Fruit fly (Drosophila melanogaster) whole organism, embryonic: Measurements from ENCODE around the gene Oseg1.

ENCODE experiments used
- Ada2b ChIP-seq: fragments of 200-800 bp; sonication (Bioruptor generic); IDR thresholded peaks from 2 replicates; pipeline ENCODE4 v1.3.6; 2022; ENCODE audit warnings: missing biosample characterization, missing genetic modification characterization
- CG10267 ChIP-seq: fragments of 200-800 bp; sonication (Bioruptor generic); optimal IDR thresholded peaks from 2 replicates; lab custom pipeline; 2018; ENCODE audit warnings: missing biosample characterization, mild to moderate bottlenecking, missing genetic modification characterization, moderate library complexity
- CG10321 ChIP-seq: fragments of 200-800 bp; sonication (Bioruptor generic); IDR thresholded peaks from 2 replicates; pipeline ENCODE4 v1.3.6; 2022; ENCODE audit warnings: missing biosample characterization, missing genetic modification characterization
- CG10654 ChIP-seq: fragments of 200-800 bp; sonication (Bioruptor generic); optimal IDR thresholded peaks from 2 replicates; lab custom pipeline; 2016; ENCODE audit warnings: missing biosample characterization, missing genetic modification characterization
- CG10979 ChIP-seq: fragments of 200-800 bp; sonication (Bioruptor generic); optimal IDR thresholded peaks from 2 replicates; lab custom pipeline; 2018; ENCODE audit warnings: missing biosample characterization, mild to moderate bottlenecking, missing genetic modification characterization, moderate library complexity
- CG11695 ChIP-seq: fragments of 200-800 bp; sonication (Bioruptor generic); IDR thresholded peaks from 3 replicates; pipeline ENCODE4 v1.3.6; 2022; ENCODE audit warnings: missing biosample characterization, missing genetic modification characterization
- CG12659 ChIP-seq: fragments of 200-800 bp; sonication (Bioruptor generic); optimal IDR thresholded peaks from 3 replicates; lab custom pipeline; 2017; ENCODE audit warnings: mild to moderate bottlenecking, missing biosample characterization, missing genetic modification reagents, missing genetic modification characterization
- CG13296 ChIP-seq: fragments of 200-800 bp; sonication (Bioruptor generic); optimal IDR thresholded peaks from 3 replicates; lab custom pipeline; 2018; ENCODE audit warnings: missing biosample characterization, mild to moderate bottlenecking, missing genetic modification characterization
- CG14667 ChIP-seq: fragments of 200-800 bp; sonication (Bioruptor generic); IDR thresholded peaks from 2 replicates; pipeline ENCODE4 v1.3.6; 2022; ENCODE audit warnings: missing biosample characterization, missing genetic modification characterization
- CG15269 ChIP-seq: fragments of 200-800 bp; sonication (Bioruptor generic); optimal IDR thresholded peaks from 2 replicates; lab custom pipeline; 2018; ENCODE audit warnings: missing biosample characterization, mild to moderate bottlenecking, missing genetic modification characterization, moderate library complexity
- CG16815 ChIP-seq: fragments of 200-800 bp; sonication (Bioruptor generic); optimal IDR thresholded peaks from 3 replicates; lab custom pipeline; 2017; ENCODE audit warnings: missing biosample characterization, mild to moderate bottlenecking, missing genetic modification characterization
- CG17186 ChIP-seq: fragments of 200-800 bp; sonication (Bioruptor generic); optimal IDR thresholded peaks from 3 replicates; lab custom pipeline; 2017; ENCODE audit warnings: missing biosample characterization, missing genetic modification reagents, missing genetic modification characterization
- CG17328 ChIP-seq: fragments of 200-800 bp; sonication (Bioruptor generic); IDR thresholded peaks from 2 replicates; pipeline ENCODE4 v1.3.6; 2022; ENCODE audit warnings: missing biosample characterization, missing genetic modification characterization
- CG17361 ChIP-seq: fragments of 200-800 bp; sonication (Bioruptor generic); IDR thresholded peaks from 3 replicates; pipeline ENCODE4 v1.3.6; 2022; ENCODE audit warnings: missing biosample characterization, missing genetic modification characterization
- CG18262 ChIP-seq: fragments of 200-800 bp; optimal IDR thresholded peaks from 3 replicates; lab custom pipeline; 2019; ENCODE audit warnings: missing biosample characterization, mild to moderate bottlenecking, missing genetic modification characterization, moderate library complexity
- CG18599 ChIP-seq: fragments of 200-800 bp; sonication (Bioruptor generic); optimal IDR thresholded peaks from 3 replicates; lab custom pipeline; 2017; ENCODE audit warnings: missing biosample characterization, missing genetic modification characterization, mild to moderate bottlenecking, moderate library complexity, missing genetic modification reagents
- CG2712 ChIP-seq: fragments of 200-800 bp; optimal IDR thresholded peaks from 3 replicates; lab custom pipeline; 2019; ENCODE audit warnings: missing biosample characterization, mild to moderate bottlenecking, missing genetic modification characterization, moderate library complexity
- CG31441 ChIP-seq: fragments of 200-800 bp; sonication (Bioruptor generic); IDR thresholded peaks from 2 replicates; pipeline ENCODE4 v1.3.6; 2022; ENCODE audit warnings: missing biosample characterization, missing genetic modification characterization
- CG34224 ChIP-seq: fragments of 200-800 bp; sonication (Bioruptor generic); IDR thresholded peaks from 3 replicates; pipeline ENCODE4 v1.3.6; 2022; ENCODE audit warnings: missing biosample characterization, missing genetic modification characterization; ENCODE audit not compliant: partially characterized antibody
- CG4328 ChIP-seq: fragments of 200-800 bp; sonication (Bioruptor generic); optimal IDR thresholded peaks from 3 replicates; lab custom pipeline; 2017; ENCODE audit warnings: missing biosample characterization, missing genetic modification reagents, missing genetic modification characterization
- CG4404 ChIP-seq: fragments of 200-800 bp; sonication (Bioruptor generic); IDR thresholded peaks from 2 replicates; pipeline ENCODE4 v1.3.6; 2022; ENCODE audit warnings: missing biosample characterization, missing genetic modification characterization
- CG4617 ChIP-seq: fragments of 200-800 bp; sonication (Bioruptor generic); optimal IDR thresholded peaks from 3 replicates; lab custom pipeline; 2016; ENCODE audit warnings: missing biosample characterization, missing genetic modification characterization, borderline replicate concordance
- CG5245 ChIP-seq: fragments of 200-800 bp; sonication (Bioruptor generic); optimal IDR thresholded peaks from 3 replicates; lab custom pipeline; 2016; ENCODE audit warnings: missing biosample characterization, missing genetic modification characterization
- CG6765 ChIP-seq: fragments of 200-800 bp; sonication (Bioruptor generic); optimal IDR thresholded peaks from 3 replicates; lab custom pipeline; 2017; ENCODE audit warnings: missing biosample characterization, mild to moderate bottlenecking, missing genetic modification characterization
- CG7271 ChIP-seq: fragments of 200-800 bp; sonication (Bioruptor generic); optimal IDR thresholded peaks from 2 replicates; lab custom pipeline; 2018; ENCODE audit warnings: missing biosample characterization, mild to moderate bottlenecking, missing genetic modification characterization, moderate library complexity
- CG7839 ChIP-seq: fragments of 200-800 bp; sonication (Bioruptor generic); optimal IDR thresholded peaks from 3 replicates; lab custom pipeline; 2018; ENCODE audit warnings: missing biosample characterization, mild to moderate bottlenecking, missing genetic modification characterization, moderate library complexity
- CG8765 ChIP-seq: fragments of 200-800 bp; sonication (Bioruptor generic); IDR thresholded peaks from 2 replicates; pipeline ENCODE4 v1.3.6; 2022; ENCODE audit warnings: missing biosample characterization, missing genetic modification characterization
- Dbx ChIP-seq: fragments of 200-800 bp; sonication (Bioruptor generic); IDR thresholded peaks from 3 replicates; pipeline ENCODE4 v1.3.6; 2022; ENCODE audit warnings: missing biosample characterization, missing genetic modification characterization
- HHEX ChIP-seq: fragments of 200-800 bp; sonication (Bioruptor generic); optimal IDR thresholded peaks from 3 replicates; lab custom pipeline; 2017; ENCODE audit warnings: missing biosample characterization, mild to moderate bottlenecking, missing genetic modification characterization, missing genetic modification reagents
- Hr39 ChIP-seq: fragments of >200 bp; optimal IDR thresholded peaks from 2 replicates; lab custom pipeline; 2017
- Meics ChIP-seq: fragments of 200-800 bp; sonication (Bioruptor generic); optimal IDR thresholded peaks from 2 replicates; lab custom pipeline; 2017; ENCODE audit warnings: missing biosample characterization, mild to moderate bottlenecking, missing genetic modification characterization
- Ptx1 ChIP-seq: fragments of 200-800 bp; sonication (Bioruptor generic); IDR thresholded peaks from 2 replicates; pipeline ENCODE4 v1.3.6; 2022; ENCODE audit warnings: missing biosample characterization, missing genetic modification characterization
- al ChIP-seq: fragments of 200-800 bp; sonication (Bioruptor generic); IDR thresholded peaks from 2 replicates; pipeline ENCODE4 v1.3.6; 2022; ENCODE audit warnings: missing biosample characterization, missing genetic modification characterization
- croc ChIP-seq: fragments of 200-800 bp; sonication (Bioruptor generic); conservative IDR thresholded peaks from 3 replicates; pipeline ENCODE4 v1.3.6; 2022; ENCODE audit warnings: missing biosample characterization, missing genetic modification characterization
- cwo ChIP-seq: fragments of 200-800 bp; sonication (Bioruptor generic); optimal IDR thresholded peaks from 3 replicates; lab custom pipeline; 2017; ENCODE audit warnings: missing biosample characterization, missing genetic modification characterization, mild to moderate bottlenecking, moderate library complexity, missing genetic modification reagents
- dysf ChIP-seq: fragments of 200-800 bp; sonication (Bioruptor generic); IDR thresholded peaks from 3 replicates; pipeline ENCODE4 v1.3.6; 2022; ENCODE audit warnings: missing biosample characterization, missing genetic modification characterization
- fd96Cb ChIP-seq: fragments of 200-800 bp; sonication (Bioruptor generic); optimal IDR thresholded peaks from 2 replicates; lab custom pipeline; 2018; ENCODE audit warnings: missing biosample characterization, mild to moderate bottlenecking, missing genetic modification characterization, moderate library complexity
- gce ChIP-seq: fragments of 200-800 bp; sonication (Bioruptor generic); IDR thresholded peaks from 3 replicates; pipeline ENCODE4 v1.3.6; 2022; ENCODE audit warnings: missing biosample characterization, missing genetic modification characterization
- ind ChIP-seq: fragments of 200-800 bp; sonication (Bioruptor generic); optimal IDR thresholded peaks from 3 replicates; lab custom pipeline; 2016; ENCODE audit warnings: missing biosample characterization, missing genetic modification characterization
- lola ChIP-seq, 3 experiments: fragments of >200 bp in 2 of 3; fragments of 200-800 bp in 1 of 3; sonication (Bioruptor generic) in 1 of 3; optimal IDR thresholded peaks; 2 replicates each; lab custom pipeline; 2017 to 2019; ENCODE audit warnings: missing biosample characterization in 3 of 3, missing genetic modification characterization in 3 of 3, mild to moderate bottlenecking in 1 of 3, moderate library complexity in 1 of 3
- nau ChIP-seq: fragments of 200-800 bp; sonication (Bioruptor generic); optimal IDR thresholded peaks from 3 replicates; lab custom pipeline; 2017; ENCODE audit warnings: missing biosample characterization, mild to moderate bottlenecking, missing genetic modification characterization, missing genetic modification reagents
- pfk ChIP-seq: fragments of 200-800 bp; sonication (Bioruptor generic); optimal IDR thresholded peaks from 2 replicates; lab custom pipeline; 2018; ENCODE audit warnings: missing biosample characterization, mild to moderate bottlenecking, missing genetic modification characterization, moderate library complexity
- prd ChIP-seq, 3 experiments: fragments of >200 bp in 2 of 3; fragments of 200-800 bp in 1 of 3; sonication (Bioruptor generic) in 1 of 3; optimal IDR thresholded peaks in 2 of 3; IDR thresholded peaks in 1 of 3; 2 replicates in 2 of 3; 3 replicates in 1 of 3; pipeline versions ENCODE4 v1.3.6 to Lab custom; 2017 to 2022; ENCODE audit warnings: missing biosample characterization in 1 of 3, missing genetic modification characterization in 1 of 3
- schlank ChIP-seq: fragments of 200-800 bp; sonication (Bioruptor generic); optimal IDR thresholded peaks from 2 replicates; lab custom pipeline; 2018; ENCODE audit warnings: missing biosample characterization, mild to moderate bottlenecking, missing genetic modification characterization
- sim ChIP-seq: fragments of 200-800 bp; sonication (Bioruptor generic); IDR thresholded peaks from 2 replicates; pipeline ENCODE4 v1.3.6; 2022; ENCODE audit warnings: missing biosample characterization, missing genetic modification characterization
- so ChIP-seq: fragments of 200-800 bp; sonication (Bioruptor generic); IDR thresholded peaks from 3 replicates; pipeline ENCODE4 v1.3.6; 2022; ENCODE audit warnings: missing biosample characterization, missing genetic modification characterization
- tin ChIP-seq: fragments of 200-800 bp; sonication (Bioruptor generic); optimal IDR thresholded peaks from 3 replicates; lab custom pipeline; 2016; ENCODE audit warnings: missing biosample characterization, missing genetic modification characterization
- zf30C ChIP-seq: fragments of 200-800 bp; sonication (Bioruptor generic); optimal IDR thresholded peaks from 3 replicates; lab custom pipeline; 2018; ENCODE audit warnings: missing biosample characterization, mild to moderate bottlenecking, missing genetic modification characterization
- zfh1 ChIP-seq: fragments of 200-800 bp; sonication (Bioruptor generic); IDR thresholded peaks from 3 replicates; pipeline ENCODE4 v1.3.6; 2022; ENCODE audit warnings: missing biosample characterization, missing genetic modification characterization

Oseg1 gene

dm6 chr3L:8445027-8445426, 32.4 kb upstream of the Oseg1 start (continued):
- peak in 1 of 3 experiments; percentile 13 for TF ChIP-seq lola (GFP tag; optimal IDR thresholded peaks at IDR 0.05; lab: Kevin White, UChicago)
- TF ChIP-seq CG31441 (GFP tag; lab: Robert Waterston, UW): peak; percentile 73
- TF ChIP-seq CG13296: peak; percentile 59
- peak; percentile 42 for TF ChIP-seq ind
- peak; percentile 63 for TF ChIP-seq CG17328 (GFP tag; lab: Robert Waterston, UW)
- peak; percentile 54 for TF ChIP-seq Ptx1 (GFP tag; lab: Robert Waterston, UW)
- TF ChIP-seq fd96Cb (tag; lab: Kevin White, UChicago): peak; percentile 61
- TF ChIP-seq Ada2b (GFP tag; lab: Robert Waterston, UW): 0 out of 2 replicates have a peak, but pooled peaks have one; percentile 28
- TF ChIP-seq CG14667: peak; percentile 32; the same call in 1 of the 2 replicates
- TF ChIP-seq CG11695 (GFP tag; lab: Robert Waterston, UW): peak; percentile 71
- peak; percentile 49 for TF ChIP-seq zf30C
- TF ChIP-seq croc (GFP tag; lab: Robert Waterston, UW): peak; percentile 42; the same call in 2 of the 3 replicates
- 0 out of 3 replicates have a peak, but pooled peaks have one; percentile 41 for TF ChIP-seq gce (GFP tag; lab: Robert Waterston, UW)
- TF ChIP-seq schlank (tag; lab: Kevin White, UChicago): no peak
- peak; percentile 33 for TF ChIP-seq CG10267 (tag; lab: Kevin White, UChicago)
- TF ChIP-seq CG17361 (GFP tag; lab: Robert Waterston, UW): peak; percentile 78
- TF ChIP-seq Meics (GFP tag; lab: Kevin White, UChicago): peak; percentile 62
- 0 out of 3 replicates have a peak, but pooled peaks have one; percentile 29 for TF ChIP-seq zfh1
- TF ChIP-seq CG7839 (tag; lab: Kevin White, UChicago): peak; percentile 44
- peak; percentile 18 for TF ChIP-seq CG15269 (tag; lab: Kevin White, UChicago)
- peak; percentile 8 for TF ChIP-seq CG4328 (GFP tag; lab: Kevin White, UChicago)
- TF ChIP-seq CG18599: peak; percentile 64
- TF ChIP-seq CG16815 (GFP tag; lab: Kevin White, UChicago): no peak
- peak; percentile 42; the same call in 1 of the 2 replicates for TF ChIP-seq CG4404 (GFP tag; lab: Robert Waterston, UW)
- TF ChIP-seq nau: peak; percentile 15
- TF ChIP-seq so (GFP tag; lab: Robert Waterston, UW): peak; percentile 52; the same call in 1 of the 3 replicates
- TF ChIP-seq dysf (GFP tag; lab: Robert Waterston, UW): peak; percentile 67; the same call in 2 of the 3 replicates
- TF ChIP-seq sim (GFP tag; lab: Robert Waterston, UW): peak; percentile 67; the same call in 1 of the 2 replicates
- no peak for TF ChIP-seq CG8765 (GFP tag; lab: Robert Waterston, UW)
- TF ChIP-seq CG5245 (GFP tag; lab: Kevin White, UChicago): peak; percentile 25
- TF ChIP-seq CG4617 (GFP tag; lab: Kevin White, UChicago): no peak
- peak; percentile 74 for TF ChIP-seq CG10979 (tag; lab: Kevin White, UChicago)
- peak; percentile 61 for TF ChIP-seq CG6765
- TF ChIP-seq CG12659 (GFP tag; lab: Kevin White, UChicago): peak; percentile 32
- peak; percentile 12; the same call in 1 of the 2 replicates for TF ChIP-seq CG10321 (GFP tag; lab: Robert Waterston, UW)
- TF ChIP-seq CG34224: no peak
- TF ChIP-seq CG17186 (GFP tag; lab: Kevin White, UChicago): no peak
- TF ChIP-seq cwo (GFP tag; lab: Kevin White, UChicago): peak; percentile 48
- 0 out of 2 replicates have a peak, but pooled peaks have one; percentile 8 for TF ChIP-seq al (GFP tag; lab: Robert Waterston, UW)
- TF ChIP-seq prd (optimal IDR thresholded peaks at IDR 0.05; lab: Kevin White, UChicago): no peak
- TF ChIP-seq prd (GFP tag; IDR thresholded peaks at IDR 0.05; lab: Robert Waterston, UW): peak; percentile 57; the same call in 1 of the 3 replicates
- TF ChIP-seq CG7271 (tag; lab: Kevin White, UChicago): peak; percentile 83
- TF ChIP-seq Hr39: no peak
- TF ChIP-seq CG2712 (tag; lab: Kevin White, UChicago): peak; percentile 82
- TF ChIP-seq pfk (GFP tag; lab: Kevin White, UChicago): no peak
- peak; percentile 36 for TF ChIP-seq CG10654 (GFP tag; lab: Kevin White, UChicago)
- TF ChIP-seq HHEX (GFP tag; lab: Kevin White, UChicago): peak; percentile 51
- TF ChIP-seq tin (GFP tag; lab: Kevin White, UChicago): peak; percentile 47
- TF ChIP-seq Dbx (GFP tag; lab: Robert Waterston, UW): no peak
- TF ChIP-seq CG18262 (tag; lab: Kevin White, UChicago): peak; percentile 77
